Worm (Caenorhabditis elegans) whole organism, L2 larva: ENCODE measurements around the gene C17H12.6.

Experiments
- elt-3 ChIP-seq: sonication (generic microtip); optimal IDR thresholded peaks from 2 replicates; lab custom pipeline; 2017; ENCODE audit warnings: missing biosample characterization, missing genetic modification characterization
- mab-5 ChIP-seq: fragments of 150-350 bp; optimal IDR thresholded peaks from 2 replicates; lab custom pipeline; 2014; ENCODE audit warnings: missing biosample characterization, missing genetic modification characterization
- ztf-4 ChIP-seq: fragments of 150-350 bp; optimal IDR thresholded peaks from 2 replicates; lab custom pipeline; 2014; ENCODE audit warnings: missing biosample characterization, missing genetic modification characterization

- TF ChIP-seq ztf-4 (tag; lab: Kevin White, UChicago), result no peak
- no peak for TF ChIP-seq elt-3 (tag; lab: Kevin White, UChicago)
- TF ChIP-seq mab-5 (tag; lab: Kevin White, UChicago), result no peak
These were observed 17.5 kb downstream of the C17H12.6 start, which contains the start of gene C17H12.37 for ce11 chrIV:6804815-6805214.
